Worm (Caenorhabditis elegans) whole organism, L4 larva: ENCODE measurements around the gene zfp-2.

ENCODE experiments used
- F37D6.2 ChIP-seq: sonication (generic microtip); optimal IDR thresholded peaks from 2 replicates; lab custom pipeline; 2016; ENCODE audit warnings: mild to moderate bottlenecking, missing genetic modification characterization, missing compliant biosample characterization
- F49E8.2 ChIP-seq: sonication (generic microtip); optimal IDR thresholded peaks from 2 replicates; lab custom pipeline; 2016; ENCODE audit warnings: missing compliant biosample characterization, mild to moderate bottlenecking, missing genetic modification characterization, borderline replicate concordance
- R02D3.7 ChIP-seq: fragments of 150-350 bp; sonication (generic microtip); optimal IDR thresholded peaks from 3 replicates; lab custom pipeline; 2014; ENCODE audit warnings: missing biosample characterization, missing genetic modification characterization
- Y5F2A.4 ChIP-seq: fragments of 200-800 bp; sonication (Bioruptor generic); optimal IDR thresholded peaks from 2 replicates; lab custom pipeline; 2018; ENCODE audit warnings: mild to moderate bottlenecking, missing genetic modification characterization, missing compliant biosample characterization
- Y75B8A.6 ChIP-seq: fragments of 200-800 bp; sonication (Bioruptor generic); IDR thresholded peaks from 2 replicates; pipeline ENCODE4 v1.3.6; 2022; ENCODE audit warnings: missing genetic modification reagents, missing genetic modification characterization, missing compliant biosample characterization
- ZK337.2 ChIP-seq: fragments of 200-800 bp; sonication (Bioruptor generic); IDR thresholded peaks from 2 replicates; pipeline ENCODE4 v1.3.6; 2022; ENCODE audit warnings: missing genetic modification reagents, missing genetic modification characterization, missing compliant biosample characterization
- aly-2 ChIP-seq: sonication (generic microtip); optimal IDR thresholded peaks from 2 replicates; lab custom pipeline; 2018; ENCODE audit warnings: missing biosample characterization, missing genetic modification characterization
- attf-4 ChIP-seq: sonication (generic microtip); optimal IDR thresholded peaks from 3 replicates; lab custom pipeline; 2017; ENCODE audit warnings: missing biosample characterization, missing genetic modification characterization
- ceh-20 ChIP-seq: fragments of 200-800 bp; sonication (Bioruptor generic); IDR thresholded peaks from 2 replicates; pipeline ENCODE4 v1.3.6; 2022; ENCODE audit warnings: missing genetic modification reagents, missing genetic modification characterization, missing compliant biosample characterization
- cey-2 ChIP-seq: sonication (generic microtip); optimal IDR thresholded peaks from 3 replicates; lab custom pipeline; 2017; ENCODE audit warnings: missing genetic modification characterization, mild to moderate bottlenecking, missing compliant biosample characterization, antibody characterized with exemption, borderline replicate concordance; ENCODE audit not compliant: insufficient read depth
- daf-16 ChIP-seq, 3 experiments: sonication (generic microtip); optimal IDR thresholded peaks; 2 replicates each; lab custom pipeline; 2016 to 2017; ENCODE audit warnings: missing genetic modification characterization in 3 of 3, missing genetic modification reagents in 3 of 3, mild to moderate bottlenecking in 2 of 3, missing compliant biosample characterization in 2 of 3, missing biosample characterization in 1 of 3, moderate library complexity in 1 of 3
- dmd-6 ChIP-seq: fragments of 200-800 bp; sonication (Bioruptor generic); IDR thresholded peaks from 2 replicates; pipeline ENCODE4 v1.3.6; 2022; ENCODE audit warnings: missing genetic modification reagents, missing genetic modification characterization, missing compliant biosample characterization
- dmd-8 ChIP-seq: fragments of 200-800 bp; sonication (Bioruptor generic); IDR thresholded peaks from 2 replicates; pipeline ENCODE4 v1.3.6; 2022; ENCODE audit warnings: missing genetic modification characterization, missing compliant biosample characterization
- dmd-9 ChIP-seq: fragments of 200-800 bp; sonication (Bioruptor generic); IDR thresholded peaks from 2 replicates; pipeline ENCODE4 v1.3.6; 2022; ENCODE audit warnings: missing genetic modification reagents, missing genetic modification characterization, missing compliant biosample characterization
- duxl-1 ChIP-seq: sonication (generic microtip); optimal IDR thresholded peaks from 2 replicates; lab custom pipeline; 2016; ENCODE audit warnings: mild to moderate bottlenecking, missing genetic modification characterization, moderate library complexity, missing compliant biosample characterization; ENCODE audit not compliant: poor library complexity
- dve-1 ChIP-seq: sonication (generic microtip); optimal IDR thresholded peaks from 2 replicates; lab custom pipeline; 2017; ENCODE audit warnings: antibody characterized with exemption, mild to moderate bottlenecking, missing genetic modification characterization, missing compliant biosample characterization; ENCODE audit not compliant: insufficient read depth
- hlh-11 ChIP-seq: fragments of 200-800 bp; sonication (Bioruptor generic); optimal IDR thresholded peaks from 2 replicates; lab custom pipeline; 2018; ENCODE audit warnings: mild to moderate bottlenecking, missing genetic modification characterization, missing compliant biosample characterization
- hmg-1.1 ChIP-seq: fragments of 200-800 bp; sonication (Bioruptor generic); IDR thresholded peaks from 2 replicates; pipeline ENCODE4 v1.3.6; 2022; ENCODE audit warnings: missing genetic modification reagents, missing genetic modification characterization, missing compliant biosample characterization
- jun-1 ChIP-seq: fragments of 150-350 bp; optimal IDR thresholded peaks from 2 replicates; lab custom pipeline; 2014; ENCODE audit warnings: missing biosample characterization, missing genetic modification reagents, missing genetic modification characterization
- lim-7 ChIP-seq: fragments of 200-800 bp; sonication (Bioruptor generic); IDR thresholded peaks from 2 replicates; pipeline ENCODE4 v1.3.6; 2022; ENCODE audit warnings: missing genetic modification characterization, missing compliant biosample characterization
- lin-1 ChIP-seq: fragments of 200-800 bp; sonication (Bioruptor generic); IDR thresholded peaks from 2 replicates; pipeline ENCODE4 v1.3.6; 2022; ENCODE audit warnings: missing genetic modification reagents, missing genetic modification characterization, missing compliant biosample characterization
- lin-29 ChIP-seq: fragments of 200-800 bp; sonication (Bioruptor generic); IDR thresholded peaks from 2 replicates; pipeline ENCODE4 v1.3.6; 2022; ENCODE audit warnings: missing genetic modification reagents, missing genetic modification characterization, missing compliant biosample characterization
- lin-38 ChIP-seq: fragments of 200-800 bp; sonication (Bioruptor generic); IDR thresholded peaks from 2 replicates; pipeline ENCODE4 v1.3.6; 2022; ENCODE audit warnings: missing genetic modification reagents, missing genetic modification characterization, missing compliant biosample characterization
- madf-5 ChIP-seq, 2 experiments: fragments of 200-800 bp; sonication (Bioruptor generic); IDR thresholded peaks; 2 replicates each; pipeline ENCODE4 v1.3.6; 2022; ENCODE audit warnings: missing compliant biosample characterization in 2 of 2, missing genetic modification characterization in 2 of 2
- mdl-1 ChIP-seq, 2 experiments: fragments of 150-350 bp in 1 of 2; sonication (generic microtip) in 1 of 2; optimal IDR thresholded peaks; 2 replicates each; lab custom pipeline; 2014 to 2017; ENCODE audit warnings: missing biosample characterization in 2 of 2, missing genetic modification characterization in 2 of 2
- mep-1 ChIP-seq: fragments of 150-350 bp; sonication (generic microtip); optimal IDR thresholded peaks from 3 replicates; lab custom pipeline; 2014; ENCODE audit warnings: missing biosample characterization, missing genetic modification characterization
- nhr-10 ChIP-seq: fragments of 150-350 bp; optimal IDR thresholded peaks from 2 replicates; lab custom pipeline; 2014; ENCODE audit warnings: missing biosample characterization, missing genetic modification characterization
- nhr-102 ChIP-seq: sonication (generic microtip); optimal IDR thresholded peaks from 2 replicates; lab custom pipeline; 2016; ENCODE audit warnings: mild to moderate bottlenecking, missing genetic modification characterization, moderate library complexity, missing compliant biosample characterization
- nhr-11 ChIP-seq: fragments of 150-350 bp; optimal IDR thresholded peaks from 2 replicates; lab custom pipeline; 2014; ENCODE audit warnings: missing biosample characterization, missing genetic modification characterization
- nhr-237 ChIP-seq: sonication (generic microtip); optimal IDR thresholded peaks from 2 replicates; lab custom pipeline; 2017; ENCODE audit warnings: missing biosample characterization, missing genetic modification characterization
- nhr-25 ChIP-seq: sonication (generic microtip); optimal IDR thresholded peaks from 2 replicates; lab custom pipeline; 2017; ENCODE audit warnings: missing genetic modification characterization, mild to moderate bottlenecking, missing compliant biosample characterization, antibody characterized with exemption, moderate library complexity, borderline replicate concordance; ENCODE audit not compliant: insufficient read depth
- nhr-28 ChIP-seq: fragments of 150-350 bp; optimal IDR thresholded peaks from 2 replicates; lab custom pipeline; 2014; ENCODE audit warnings: missing biosample characterization, missing genetic modification characterization
- nhr-41 ChIP-seq: fragments of 200-800 bp; sonication (Bioruptor generic); IDR thresholded peaks from 2 replicates; pipeline ENCODE4 v1.3.6; 2022; ENCODE audit warnings: missing genetic modification reagents, missing genetic modification characterization, missing compliant biosample characterization
- nhr-42 ChIP-seq: fragments of 200-800 bp; sonication (Bioruptor generic); IDR thresholded peaks from 2 replicates; pipeline ENCODE4 v1.3.6; 2022; ENCODE audit warnings: missing genetic modification characterization, missing compliant biosample characterization
- nhr-48 ChIP-seq: sonication (generic microtip); optimal IDR thresholded peaks from 2 replicates; lab custom pipeline; 2016; ENCODE audit warnings: mild to moderate bottlenecking, missing genetic modification characterization, missing compliant biosample characterization
- nhr-6 ChIP-seq: fragments of 150-350 bp; optimal IDR thresholded peaks from 2 replicates; lab custom pipeline; 2014; ENCODE audit warnings: missing biosample characterization, missing genetic modification characterization
- nhr-76 ChIP-seq: fragments of 150-350 bp; optimal IDR thresholded peaks from 2 replicates; lab custom pipeline; 2014; ENCODE audit warnings: missing biosample characterization, missing genetic modification characterization
- nhr-77 ChIP-seq: fragments of 150-350 bp; optimal IDR thresholded peaks from 2 replicates; lab custom pipeline; 2014; ENCODE audit warnings: missing biosample characterization, missing genetic modification characterization
- pha-4 ChIP-seq, 2 experiments: fragments of 150-350 bp in 1 of 2; fragments of 200-800 bp in 1 of 2; sonication (Bioruptor generic) in 1 of 2; IDR thresholded peaks in 1 of 2; optimal IDR thresholded peaks in 1 of 2; 2 replicates each; pipeline versions ENCODE4 v1.3.6 to Lab custom; 2014 to 2022; ENCODE audit warnings: missing genetic modification characterization in 2 of 2, missing genetic modification reagents in 2 of 2, missing biosample characterization in 1 of 2, missing compliant biosample characterization in 1 of 2
- rbr-2 ChIP-seq: sonication (generic microtip); optimal IDR thresholded peaks from 2 replicates; lab custom pipeline; 2016; ENCODE audit warnings: missing genotype, missing genetic modification characterization, missing compliant biosample characterization
- spr-3 ChIP-seq: fragments of 200-800 bp; sonication (Bioruptor generic); optimal IDR thresholded peaks from 2 replicates; lab custom pipeline; 2018; ENCODE audit warnings: mild to moderate bottlenecking, missing genetic modification characterization, missing compliant biosample characterization
- tag-97 ChIP-seq: fragments of 200-800 bp; sonication (Bioruptor generic); IDR thresholded peaks from 2 replicates; pipeline ENCODE4 v1.3.6; 2022; ENCODE audit warnings: missing genetic modification characterization, missing compliant biosample characterization
- zfp-3 ChIP-seq: fragments of 200-800 bp; sonication (Bioruptor generic); conservative IDR thresholded peaks from 2 replicates; pipeline ENCODE4 v1.3.6; 2022; ENCODE audit warnings: missing genetic modification reagents, missing genetic modification characterization, missing compliant biosample characterization
- zip-11 ChIP-seq: fragments of 200-800 bp; sonication (Bioruptor generic); IDR thresholded peaks from 2 replicates; pipeline ENCODE4 v1.3.6; 2022; ENCODE audit warnings: missing genetic modification characterization, missing compliant biosample characterization
- zip-2 ChIP-seq: fragments of 150-350 bp; optimal IDR thresholded peaks from 2 replicates; lab custom pipeline; 2014; ENCODE audit warnings: missing biosample characterization, missing genetic modification characterization

Gene zfp-2

DNA sequence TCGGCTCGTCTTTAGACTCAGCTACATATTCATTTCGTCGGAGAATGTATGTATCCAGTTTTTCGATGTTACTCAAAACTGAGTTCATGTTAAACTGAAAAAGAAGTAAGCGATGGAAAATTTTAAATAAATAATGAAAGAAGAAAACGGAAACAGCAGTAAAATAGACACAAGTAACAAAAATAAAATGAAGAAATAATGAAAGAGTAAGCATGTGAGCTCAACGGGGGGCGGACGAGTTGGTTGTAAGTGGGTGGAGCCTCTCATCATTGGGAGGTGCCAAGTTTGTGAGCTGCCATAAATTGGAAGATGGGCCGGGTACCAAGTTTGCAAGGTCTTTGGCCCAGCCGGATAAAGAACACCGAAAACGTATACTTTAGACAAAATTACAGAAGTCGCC is 26.0 kb downstream of the zfp-2 start, which contains the start of gene wee-1.1:
Gene wee-1.1, minus strand, starts transcription at position 101 of the 400 bp plus-strand sequence.
- TF ChIP-seq lin-29 (GFP tag; lab: Robert Waterston, UW): no peak
- no peak for TF ChIP-seq zfp-3 (GFP tag; lab: Robert Waterston, UW)
- TF ChIP-seq nhr-6 (tag; lab: Kevin White, UChicago): no peak
- no peak for TF ChIP-seq nhr-42
- no peak for TF ChIP-seq duxl-1
- TF ChIP-seq aly-2 (tag; lab: Kevin White, UChicago): no peak
- TF ChIP-seq spr-3 (GFP tag; lab: Kevin White, UChicago): no peak
- no peak for TF ChIP-seq dmd-8
- no peak for TF ChIP-seq jun-1 (tag; lab: Kevin White, UChicago)
- TF ChIP-seq mep-1 (tag; lab: Kevin White, UChicago): no peak
- TF ChIP-seq Y75B8A.6: no peak
- TF ChIP-seq attf-4 (tag; lab: Kevin White, UChicago): no peak
- TF ChIP-seq hlh-11 (tag; lab: Kevin White, UChicago): no peak
- no peak for TF ChIP-seq mdl-1 (tag; optimal IDR thresholded peaks at IDR 0.05; lab: Kevin White, UChicago)
- TF ChIP-seq lin-1 (GFP tag; lab: Robert Waterston, UW): no peak
- TF ChIP-seq madf-5 (GFP tag; IDR thresholded peaks at IDR 0.05; lab: Robert Waterston, UW): no peak
- no peak for TF ChIP-seq nhr-77

DNA sequence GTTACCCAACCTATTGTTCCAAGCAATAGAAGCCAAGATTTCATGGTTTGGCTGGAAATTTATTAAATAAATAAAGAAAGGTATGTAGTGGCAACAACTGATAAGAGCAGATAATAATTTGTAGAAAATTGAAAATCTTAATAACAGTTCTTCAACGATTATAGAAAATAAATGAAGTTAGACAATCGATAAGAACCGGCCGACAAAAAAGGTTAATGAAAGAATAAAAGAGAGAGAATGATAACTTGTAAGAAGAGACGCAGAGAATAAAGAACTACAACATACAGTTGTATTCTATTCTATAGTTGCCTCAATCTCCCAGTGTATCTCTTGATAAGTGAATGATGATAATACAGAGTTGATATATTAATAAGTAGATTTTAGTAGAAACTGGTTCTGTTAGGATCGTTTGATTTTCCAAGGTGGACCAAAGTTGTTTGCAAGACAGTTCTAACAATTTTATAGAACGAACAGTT is 29.3 kb downstream of the zfp-2 start, which contains the start of gene ugt-58:
Gene ugt-58, minus strand, starts transcription at position 51 of the 476 bp plus-strand sequence.
- TF ChIP-seq hlh-11 (tag; lab: Kevin White, UChicago): peak; percentile 35
- peak; percentile 100 for TF ChIP-seq nhr-28 (tag; lab: Kevin White, UChicago)
- TF ChIP-seq dve-1 (tag; lab: Kevin White, UChicago): peak; percentile 66
- peak; percentile 8 for TF ChIP-seq nhr-10 (tag; lab: Kevin White, UChicago)
- no peak for TF ChIP-seq duxl-1
- TF ChIP-seq daf-16 (GFP tag; optimal IDR thresholded peaks at IDR 0.05; lab: Kevin White, UChicago): no peak
- TF ChIP-seq daf-16 (tag; optimal IDR thresholded peaks at IDR 0.05; lab: Kevin White, UChicago): peak; percentile 60
- no peak for TF ChIP-seq nhr-102 (tag; lab: Kevin White, UChicago)
- no peak for TF ChIP-seq zip-2
- peak; percentile 43 for TF ChIP-seq cey-2 (tag; lab: Kevin White, UChicago)

DNA sequence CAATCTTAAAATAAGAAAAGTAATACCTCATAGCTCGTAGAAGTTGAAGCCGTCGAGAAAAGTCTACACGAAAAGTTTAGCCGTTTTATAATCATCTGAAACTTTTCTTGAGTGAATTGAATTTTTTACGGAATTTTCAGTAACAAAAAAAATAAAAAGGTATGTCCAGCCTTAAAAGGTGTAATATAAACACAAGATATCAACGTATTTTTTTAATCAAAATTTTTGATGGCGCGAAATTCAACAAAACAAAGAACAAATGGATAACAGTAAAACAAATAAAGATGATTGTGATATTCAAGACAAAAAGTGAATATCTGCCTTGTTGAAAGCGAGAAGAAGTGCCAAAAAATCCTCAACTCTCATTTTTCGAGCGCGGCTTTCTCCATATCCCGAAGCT is 32.2 kb downstream of the zfp-2 start, which contains the start of gene eral-1:
Gene eral-1, minus strand, starts transcription at position 101 of the 400 bp plus-strand sequence.
- TF ChIP-seq nhr-76 (tag; lab: Kevin White, UChicago): no peak
- TF ChIP-seq duxl-1: no peak
- TF ChIP-seq nhr-41 (GFP tag; lab: Robert Waterston, UW): no peak
- TF ChIP-seq R02D3.7 (tag; lab: Kevin White, UChicago): no peak
- no peak for TF ChIP-seq nhr-25 (tag; lab: Kevin White, UChicago)
- no peak for TF ChIP-seq lin-38
- no peak for TF ChIP-seq attf-4 (tag; lab: Kevin White, UChicago)
- no peak for TF ChIP-seq tag-97 (GFP tag; lab: Robert Waterston, UW)
- no peak for TF ChIP-seq F37D6.2
- TF ChIP-seq nhr-237 (tag; lab: Kevin White, UChicago): no peak
- TF ChIP-seq dmd-9: no peak
- no peak for TF ChIP-seq ZK337.2

DNA sequence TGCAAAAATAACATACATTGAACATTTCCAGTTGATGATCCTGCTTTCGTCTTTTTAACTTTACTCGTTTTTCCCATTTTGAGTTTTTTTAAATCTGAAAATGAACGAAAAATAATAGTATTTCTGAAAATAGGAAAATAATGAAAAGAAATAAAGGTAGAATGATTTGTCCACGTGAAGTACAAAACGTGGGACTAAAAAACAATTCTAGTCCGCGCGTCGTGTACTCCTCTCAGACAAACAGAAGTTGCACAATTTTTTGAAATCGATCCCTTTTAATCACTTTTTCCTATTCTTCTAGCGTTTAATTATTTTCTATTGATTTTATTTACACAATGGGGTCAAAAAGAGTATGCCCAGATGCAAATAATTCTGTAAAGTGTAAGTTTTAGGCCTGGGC is 33.6 kb downstream of the zfp-2 start, which contains the start of the genes E02H1.1 and tag-124:
Gene E02H1.1, minus strand, starts transcription at position 94 of the 400 bp plus-strand sequence.
Gene tag-124, plus strand, starts transcription at position 222 of the 400 bp plus-strand sequence.
- TF ChIP-seq dmd-6 (GFP tag; lab: Robert Waterston, UW) (peak; percentile 73), hmg-1.1 (GFP tag; lab: Robert Waterston, UW) (peak; percentile 62), nhr-48 (tag; lab: Kevin White, UChicago) (peak; percentile 33), zip-11 (GFP tag; lab: Robert Waterston, UW) (no peak), lim-7 (GFP tag; lab: Robert Waterston, UW) (no peak), rbr-2 (tag; lab: Kevin White, UChicago) (peak; percentile 46), Y5F2A.4 (GFP tag; lab: Kevin White, UChicago) (no peak), F37D6.2 (no peak), F49E8.2 (peak; percentile 45), tag-97 (GFP tag; lab: Robert Waterston, UW) (0 out of 2 replicates have a peak, but pooled peaks have one; percentile 51), ceh-20 (peak; percentile 49; the same call in 1 of the 2 replicates), pha-4 (GFP tag; IDR thresholded peaks at IDR 0.05; lab: Robert Waterston, UW) (0 out of 2 replicates have a peak, but pooled peaks have one; percentile 9), pha-4 (tag; optimal IDR thresholded peaks at IDR 0.05; lab: Kevin White, UChicago) (peak; percentile 49), nhr-11 (tag; lab: Kevin White, UChicago) (peak; percentile 87), daf-16 (GFP tag; optimal IDR thresholded peaks at IDR 0.05; lab: Kevin White, UChicago) (peak in 1 of 2 experiments; percentile 11), daf-16 (tag; optimal IDR thresholded peaks at IDR 0.05; lab: Kevin White, UChicago) (peak; percentile 23)
